Worm (Caenorhabditis elegans): ENCODE data around the gene Y57A10C.11.

Y57A10C.11 gene

ce11 chrII:12408717-12409116 is 6.0 kb downstream of the Y57A10C.11 start, which contains the start of gene sre-31:
Gene sre-31 (minus strand): TSS chrII:12408817.
- TF ChIP-seq sup-37 (GFP tag; optimal IDR thresholded peaks at IDR 0.05): no peak
- TF ChIP-seq unc-98 (GFP tag; IDR thresholded peaks at IDR 0.05): no peak
- TF ChIP-seq nhr-76 (tag; optimal IDR thresholded peaks at IDR 0.05): no peak
- TF ChIP-seq vab-15 (tag; optimal IDR thresholded peaks at IDR 0.05): no peak
- no peak for TF ChIP-seq ama-1 (optimal IDR thresholded peaks at IDR 0.05)
- TF ChIP-seq isw-1 (GFP tag; IDR thresholded peaks at IDR 0.05): no peak
- TF ChIP-seq nhr-84 (tag; optimal IDR thresholded peaks at IDR 0.05): no peak
- no peak for TF ChIP-seq ceh-63 (GFP tag; optimal IDR thresholded peaks at IDR 0.05)
- TF ChIP-seq zip-4 (GFP tag; optimal IDR thresholded peaks at IDR 0.05): no peak
- no peak for TF ChIP-seq mdl-1 (tag; optimal IDR thresholded peaks at IDR 0.05)
- TF ChIP-seq snpc-4 (tag; optimal IDR thresholded peaks at IDR 0.05): no peak
- TF ChIP-seq nhr-77 (tag; optimal IDR thresholded peaks at IDR 0.05): no peak
- TF ChIP-seq Y116A8C.19 (tag; optimal IDR thresholded peaks at IDR 0.05; ENCODE audit: borderline replicate concordance): no peak
- TF ChIP-seq elt-2 (tag; optimal IDR thresholded peaks at IDR 0.05): no peak
- TF ChIP-seq ces-1 (GFP tag; optimal IDR thresholded peaks at IDR 0.05): no peak
- TF ChIP-seq nhr-28 (tag; optimal IDR thresholded peaks at IDR 0.05): no peak
- TF ChIP-seq zag-1 (tag; optimal IDR thresholded peaks at IDR 0.05): no peak
- TF ChIP-seq egl-13 (tag; optimal IDR thresholded peaks at IDR 0.05): no peak
- no peak for TF ChIP-seq C04F5.9 (tag; optimal IDR thresholded peaks at IDR 0.05)
- TF ChIP-seq pag-3 (tag; optimal IDR thresholded peaks at IDR 0.05; ENCODE audit: borderline replicate concordance, insufficient read depth): no peak

- no peak for TF ChIP-seq ama-1 (optimal IDR thresholded peaks at IDR 0.05)
- TF ChIP-seq efl-1 (optimal IDR thresholded peaks at IDR 0.05): no peak
- peak in 1 of 2 experiments; percentile 55 for TF ChIP-seq efl-1 (GFP tag; optimal IDR thresholded peaks at IDR 0.05 in 1 of 2)
These were observed 8.3 kb downstream of the Y57A10C.11 start, which contains the start of gene sre-30 for ce11 chrII:12406394-12406793. Gene sre-30 (minus strand): TSS chrII:12406494.

- no peak for TF ChIP-seq grh-1 (GFP tag; IDR thresholded peaks at IDR 0.05)
- no peak for TF ChIP-seq blmp-1 (tag; optimal IDR thresholded peaks at IDR 0.05)
- no peak for TF ChIP-seq ets-5 (GFP tag; IDR thresholded peaks at IDR 0.05)
These were observed 12.9 kb downstream of the Y57A10C.11 start, which contains the start of gene sre-29 for ce11 chrII:12401791-12402190. Gene sre-29 (minus strand): TSS chrII:12401891.

ce11 chrII:12397656-12398055 is 17.0 kb downstream of the Y57A10C.11 start, which contains the start of gene F57G9.7:
Gene F57G9.7 (minus strand): TSS chrII:12397756.
- TF ChIP-seq ztf-11 (tag; optimal IDR thresholded peaks at IDR 0.05) (no peak), pax-3 (tag; optimal IDR thresholded peaks at IDR 0.05) (peak; percentile 16)

ce11 chrII:12394138-12394537 is 20.6 kb downstream of the Y57A10C.11 start:
- TF ChIP-seq pqm-1 (tag; optimal IDR thresholded peaks at IDR 0.05): no peak
- TF ChIP-seq lin-39 (tag; optimal IDR thresholded peaks at IDR 0.05): no peak
- TF ChIP-seq dsc-1 (tag; optimal IDR thresholded peaks at IDR 0.05): no peak
- no peak for TF ChIP-seq ets-5 (GFP tag; IDR thresholded peaks at IDR 0.05)
- TF ChIP-seq ceh-8 (GFP tag; optimal IDR thresholded peaks at IDR 0.05): no peak
- TF ChIP-seq ces-1 (GFP tag; optimal IDR thresholded peaks at IDR 0.05): no peak
- no peak for TF ChIP-seq mef-2 (tag; optimal IDR thresholded peaks at IDR 0.05)
- TF ChIP-seq tbx-2 (tag; optimal IDR thresholded peaks at IDR 0.05): no peak
- no peak for TF ChIP-seq egl-27 (tag; optimal IDR thresholded peaks at IDR 0.05)
- TF ChIP-seq swsn-7 (tag; optimal IDR thresholded peaks at IDR 0.05): no peak
- no peak for TF ChIP-seq nhr-47 (tag; optimal IDR thresholded peaks at IDR 0.05)
- no peak for TF ChIP-seq skn-1 (tag; optimal IDR thresholded peaks at IDR 0.05)
- no peak for TF ChIP-seq C34B4.2 (tag; optimal IDR thresholded peaks at IDR 0.05)

All from whole organism, L1 larva.